Worm (Caenorhabditis elegans) whole organism, L4 larva: ENCODE data around the gene fbxa-105.

Experiments
- F49E8.2 ChIP-seq: sonication (generic microtip); optimal IDR thresholded peaks from 2 replicates; lab custom pipeline; 2016; ENCODE audit warnings: missing compliant biosample characterization, mild to moderate bottlenecking, missing genetic modification characterization, borderline replicate concordance
- aly-2 ChIP-seq: sonication (generic microtip); optimal IDR thresholded peaks from 2 replicates; lab custom pipeline; 2018; ENCODE audit warnings: missing biosample characterization, missing genetic modification characterization
- ces-1 ChIP-seq: fragments of 150-350 bp; sonication (generic microtip); optimal IDR thresholded peaks from 4 replicates; lab custom pipeline; 2014; ENCODE audit warnings: missing biosample characterization, missing genetic modification reagents, missing genetic modification characterization
- daf-12 ChIP-seq: fragments of 150-350 bp; optimal IDR thresholded peaks from 2 replicates; lab custom pipeline; 2014; ENCODE audit warnings: missing biosample characterization, missing genetic modification reagents, missing genetic modification characterization
- dmd-8 ChIP-seq: fragments of 200-800 bp; sonication (Bioruptor generic); IDR thresholded peaks from 2 replicates; pipeline ENCODE4 v1.3.6; 2022; ENCODE audit warnings: missing genetic modification characterization, missing compliant biosample characterization
- fkh-10 ChIP-seq: fragments of 150-350 bp; optimal IDR thresholded peaks from 2 replicates; lab custom pipeline; 2014; ENCODE audit warnings: missing biosample characterization, missing genetic modification reagents, missing genetic modification characterization
- lin-15B ChIP-seq: fragments of 150-350 bp; sonication (generic microtip); optimal IDR thresholded peaks from 3 replicates; lab custom pipeline; 2014; ENCODE audit warnings: missing biosample characterization, missing genetic modification characterization
- lsy-2 ChIP-seq, 2 experiments: fragments of 150-350 bp in 1 of 2; sonication (generic microtip) in 1 of 2; optimal IDR thresholded peaks; 2 replicates each; lab custom pipeline; 2014 to 2017; ENCODE audit warnings: missing biosample characterization in 2 of 2, missing genetic modification characterization in 2 of 2
- madf-5 ChIP-seq, 2 experiments: fragments of 200-800 bp; sonication (Bioruptor generic); IDR thresholded peaks; 2 replicates each; pipeline ENCODE4 v1.3.6; 2022; ENCODE audit warnings: missing compliant biosample characterization in 2 of 2, missing genetic modification characterization in 2 of 2
- nhr-76 ChIP-seq: fragments of 150-350 bp; optimal IDR thresholded peaks from 2 replicates; lab custom pipeline; 2014; ENCODE audit warnings: missing biosample characterization, missing genetic modification characterization
- pqm-1 ChIP-seq: sonication (generic microtip); optimal IDR thresholded peaks from 2 replicates; lab custom pipeline; 2017; ENCODE audit warnings: missing biosample characterization, missing genetic modification characterization
- saeg-2 ChIP-seq: fragments of 200-800 bp; sonication (Bioruptor generic); IDR thresholded peaks from 2 replicates; pipeline ENCODE4 v1.3.6; 2022; ENCODE audit warnings: missing genetic modification reagents, missing genetic modification characterization, missing compliant biosample characterization
- ztf-11 ChIP-seq: fragments of 150-350 bp; optimal IDR thresholded peaks from 2 replicates; lab custom pipeline; 2014; ENCODE audit warnings: missing biosample characterization, missing genetic modification characterization

DNA sequence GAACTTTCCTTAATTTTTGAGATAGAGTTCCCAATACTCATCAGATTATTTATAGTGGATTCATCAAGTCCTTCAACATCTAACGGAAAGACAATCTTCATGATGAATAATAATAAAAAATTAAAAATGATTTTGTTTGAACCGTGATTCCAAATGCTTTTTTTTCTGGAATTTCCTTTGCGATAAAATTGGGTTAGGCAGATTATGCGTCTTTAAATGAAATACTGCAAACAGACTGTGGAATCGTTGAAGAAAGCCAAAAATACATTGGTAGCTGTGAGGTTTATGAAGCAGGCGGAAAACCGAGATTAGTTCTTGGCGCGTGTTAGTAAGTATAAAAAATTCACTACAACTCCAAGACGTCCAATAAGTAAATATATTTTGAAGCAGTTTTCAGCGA lies 34.8 kb upstream of the fbxa-105 start, which contains the start of gene srw-68:
- TF ChIP-seq madf-5 (GFP tag; IDR thresholded peaks at IDR 0.05; lab: Robert Waterston, UW) (no peak), lin-15B (no peak), pqm-1 (tag; lab: Kevin White, UChicago) (no peak), saeg-2 (no peak), lsy-2 (tag; optimal IDR thresholded peaks at IDR 0.05; lab: Kevin White, UChicago) (no peak), aly-2 (tag; lab: Kevin White, UChicago) (no peak), nhr-76 (no peak), F49E8.2 (tag; lab: Kevin White, UChicago) (no peak), ces-1 (GFP tag; lab: Kevin White, UChicago) (no peak), dmd-8 (GFP tag; lab: Robert Waterston, UW) (no peak), daf-12 (tag; lab: Kevin White, UChicago) (no peak), ztf-11 (no peak), fkh-10 (GFP tag; lab: Kevin White, UChicago) (no peak)
